Worm (Caenorhabditis elegans): ENCODE results near the gene K08F8.7.

ce11 chrII:8755270-8755669 is at the start of gene K08F8.7:
- TF ChIP-seq pha-4 (tag; optimal IDR thresholded peaks at IDR 0.05), result no peak
- no peak for TF ChIP-seq sox-2 (GFP tag; IDR thresholded peaks at IDR 0.05)
- no peak for TF ChIP-seq pqm-1 (tag; optimal IDR thresholded peaks at IDR 0.05)
- TF ChIP-seq dve-1 (tag; optimal IDR thresholded peaks at IDR 0.05), result no peak
- TF ChIP-seq sdc-2 (tag; optimal IDR thresholded peaks at IDR 0.05), result no peak

Data from whole organism, late embryonic.